Worm (Caenorhabditis elegans) whole organism, L4/young adult: ENCODE data around the gene Y46G5A.15.

Experiments used
- W03F9.2 ChIP-seq: fragments of 150-350 bp; optimal IDR thresholded peaks from 2 replicates; lab custom pipeline; 2014; ENCODE audit warnings: missing biosample characterization, missing genetic modification characterization
- dao-5 ChIP-seq: sonication (generic microtip); optimal IDR thresholded peaks from 2 replicates; lab custom pipeline; 2016; ENCODE audit warnings: missing genotype, missing genetic modification characterization, moderate library complexity, missing compliant biosample characterization
- him-1 ChIP-seq: sonication (generic microtip); optimal IDR thresholded peaks from 2 replicates; lab custom pipeline; 2016; ENCODE audit warnings: missing genotype, missing genetic modification reagents, missing genetic modification characterization, missing compliant biosample characterization

- TF ChIP-seq W03F9.2 (tag; lab: Kevin White, UChicago) (no peak), him-1 (tag; lab: Kevin White, UChicago) (no peak), dao-5 (tag; lab: Kevin White, UChicago) (no peak)
These were observed 31.4 kb upstream of the Y46G5A.15 start, which contains the start of gene acl-7 for ce11 chrII:12816412-12817146.
